Worm (Caenorhabditis elegans) whole organism, L4 larva: Measurements from ENCODE around the gene C54F6.12.

ENCODE experiments used
- D1046.2 ChIP-seq: fragments of 200-800 bp; sonication (Bioruptor generic); IDR thresholded peaks from 2 replicates; pipeline ENCODE4 v1.3.6; 2022; ENCODE audit warnings: missing genetic modification characterization, missing compliant biosample characterization
- T26A8.4 ChIP-seq: fragments of 200-800 bp; sonication (Bioruptor generic); IDR thresholded peaks from 2 replicates; pipeline ENCODE4 v1.3.6; 2022; ENCODE audit warnings: missing genetic modification characterization, missing compliant biosample characterization
- Y105C5A.15 ChIP-seq: fragments of 200-800 bp; sonication (Bioruptor generic); IDR thresholded peaks from 2 replicates; pipeline ENCODE4 v1.3.6; 2022; ENCODE audit warnings: missing genetic modification characterization, missing compliant biosample characterization
- Y5F2A.4 ChIP-seq: fragments of 200-800 bp; sonication (Bioruptor generic); optimal IDR thresholded peaks from 2 replicates; lab custom pipeline; 2018; ENCODE audit warnings: mild to moderate bottlenecking, missing genetic modification characterization, missing compliant biosample characterization
- Y75B8A.6 ChIP-seq: fragments of 200-800 bp; sonication (Bioruptor generic); IDR thresholded peaks from 2 replicates; pipeline ENCODE4 v1.3.6; 2022; ENCODE audit warnings: missing genetic modification reagents, missing genetic modification characterization, missing compliant biosample characterization
- attf-4 ChIP-seq: sonication (generic microtip); optimal IDR thresholded peaks from 3 replicates; lab custom pipeline; 2017; ENCODE audit warnings: missing biosample characterization, missing genetic modification characterization
- ceh-28 ChIP-seq: fragments of 150-350 bp; optimal IDR thresholded peaks from 2 replicates; lab custom pipeline; 2014; ENCODE audit warnings: missing biosample characterization, missing genetic modification reagents, missing genetic modification characterization
- ceh-32 ChIP-seq: sonication (generic microtip); optimal IDR thresholded peaks from 2 replicates; lab custom pipeline; 2016; ENCODE audit warnings: mild to moderate bottlenecking, missing genetic modification characterization, missing compliant biosample characterization; ENCODE audit not compliant: poor library complexity
- ceh-44 ChIP-seq: fragments of 200-800 bp; sonication (Bioruptor generic); IDR thresholded peaks from 2 replicates; pipeline ENCODE4 v1.3.6; 2022; ENCODE audit warnings: missing genetic modification reagents, missing genetic modification characterization, missing compliant biosample characterization
- ceh-82 ChIP-seq: sonication (generic microtip); optimal IDR thresholded peaks from 2 replicates; lab custom pipeline; 2017; ENCODE audit warnings: missing biosample characterization, missing genetic modification characterization
- ctbp-1 ChIP-seq: fragments of 200-800 bp; sonication (Bioruptor generic); IDR thresholded peaks from 2 replicates; pipeline ENCODE4 v1.3.6; 2022; ENCODE audit warnings: missing genetic modification reagents, missing genetic modification characterization, missing compliant biosample characterization
- daf-16 ChIP-seq, 3 experiments: sonication (generic microtip); optimal IDR thresholded peaks; 2 replicates each; lab custom pipeline; 2016 to 2017; ENCODE audit warnings: missing genetic modification characterization in 3 of 3, missing genetic modification reagents in 3 of 3, mild to moderate bottlenecking in 2 of 3, missing compliant biosample characterization in 2 of 3, missing biosample characterization in 1 of 3, moderate library complexity in 1 of 3
- dmd-6 ChIP-seq: fragments of 200-800 bp; sonication (Bioruptor generic); IDR thresholded peaks from 2 replicates; pipeline ENCODE4 v1.3.6; 2022; ENCODE audit warnings: missing genetic modification reagents, missing genetic modification characterization, missing compliant biosample characterization
- egl-27 ChIP-seq: sonication (generic microtip); optimal IDR thresholded peaks from 3 replicates; lab custom pipeline; 2017; ENCODE audit warnings: missing biosample characterization, missing genetic modification reagents, missing genetic modification characterization
- fkh-10 ChIP-seq: fragments of 150-350 bp; optimal IDR thresholded peaks from 2 replicates; lab custom pipeline; 2014; ENCODE audit warnings: missing biosample characterization, missing genetic modification reagents, missing genetic modification characterization
- fos-1 ChIP-seq: fragments of 150-350 bp; optimal IDR thresholded peaks from 2 replicates; lab custom pipeline; 2014; ENCODE audit warnings: missing biosample characterization, missing genetic modification characterization
- hlh-30 ChIP-seq: sonication (generic microtip); optimal IDR thresholded peaks from 2 replicates; lab custom pipeline; 2017; ENCODE audit warnings: antibody characterized with exemption, mild to moderate bottlenecking, missing genetic modification characterization, missing compliant biosample characterization; ENCODE audit not compliant: insufficient read depth
- lin-29 ChIP-seq: fragments of 200-800 bp; sonication (Bioruptor generic); IDR thresholded peaks from 2 replicates; pipeline ENCODE4 v1.3.6; 2022; ENCODE audit warnings: missing genetic modification reagents, missing genetic modification characterization, missing compliant biosample characterization
- lir-3 ChIP-seq: sonication (generic microtip); optimal IDR thresholded peaks from 2 replicates; lab custom pipeline; 2016; ENCODE audit warnings: mild to moderate bottlenecking, missing genetic modification characterization, missing compliant biosample characterization
- madf-5 ChIP-seq, 2 experiments: fragments of 200-800 bp; sonication (Bioruptor generic); IDR thresholded peaks; 2 replicates each; pipeline ENCODE4 v1.3.6; 2022; ENCODE audit warnings: missing compliant biosample characterization in 2 of 2, missing genetic modification characterization in 2 of 2
- mdl-1 ChIP-seq, 2 experiments: fragments of 150-350 bp in 1 of 2; sonication (generic microtip) in 1 of 2; optimal IDR thresholded peaks; 2 replicates each; lab custom pipeline; 2014 to 2017; ENCODE audit warnings: missing biosample characterization in 2 of 2, missing genetic modification characterization in 2 of 2
- mxl-3 ChIP-seq: fragments of 200-800 bp; sonication (Bioruptor generic); optimal IDR thresholded peaks from 2 replicates; lab custom pipeline; 2018; ENCODE audit warnings: mild to moderate bottlenecking, missing genetic modification characterization, missing compliant biosample characterization
- nhr-11 ChIP-seq: fragments of 150-350 bp; optimal IDR thresholded peaks from 2 replicates; lab custom pipeline; 2014; ENCODE audit warnings: missing biosample characterization, missing genetic modification characterization
- nhr-237 ChIP-seq: sonication (generic microtip); optimal IDR thresholded peaks from 2 replicates; lab custom pipeline; 2017; ENCODE audit warnings: missing biosample characterization, missing genetic modification characterization
- nhr-28 ChIP-seq: fragments of 150-350 bp; optimal IDR thresholded peaks from 2 replicates; lab custom pipeline; 2014; ENCODE audit warnings: missing biosample characterization, missing genetic modification characterization
- nhr-41 ChIP-seq: fragments of 200-800 bp; sonication (Bioruptor generic); IDR thresholded peaks from 2 replicates; pipeline ENCODE4 v1.3.6; 2022; ENCODE audit warnings: missing genetic modification reagents, missing genetic modification characterization, missing compliant biosample characterization
- nhr-42 ChIP-seq: fragments of 200-800 bp; sonication (Bioruptor generic); IDR thresholded peaks from 2 replicates; pipeline ENCODE4 v1.3.6; 2022; ENCODE audit warnings: missing genetic modification characterization, missing compliant biosample characterization
- nhr-48 ChIP-seq: sonication (generic microtip); optimal IDR thresholded peaks from 2 replicates; lab custom pipeline; 2016; ENCODE audit warnings: mild to moderate bottlenecking, missing genetic modification characterization, missing compliant biosample characterization
- nhr-76 ChIP-seq: fragments of 150-350 bp; optimal IDR thresholded peaks from 2 replicates; lab custom pipeline; 2014; ENCODE audit warnings: missing biosample characterization, missing genetic modification characterization
- nhr-77 ChIP-seq: fragments of 150-350 bp; optimal IDR thresholded peaks from 2 replicates; lab custom pipeline; 2014; ENCODE audit warnings: missing biosample characterization, missing genetic modification characterization
- pqm-1 ChIP-seq: sonication (generic microtip); optimal IDR thresholded peaks from 2 replicates; lab custom pipeline; 2017; ENCODE audit warnings: missing biosample characterization, missing genetic modification characterization
- saeg-2 ChIP-seq: fragments of 200-800 bp; sonication (Bioruptor generic); IDR thresholded peaks from 2 replicates; pipeline ENCODE4 v1.3.6; 2022; ENCODE audit warnings: missing genetic modification reagents, missing genetic modification characterization, missing compliant biosample characterization
- skn-1 ChIP-seq: fragments of 150-350 bp; optimal IDR thresholded peaks from 2 replicates; lab custom pipeline; 2014; ENCODE audit warnings: missing biosample characterization, missing genetic modification characterization
- snpc-1.2 ChIP-seq: fragments of 200-800 bp; sonication (Bioruptor generic); IDR thresholded peaks from 2 replicates; pipeline ENCODE4 v1.3.6; 2022; ENCODE audit warnings: missing genetic modification reagents, missing genetic modification characterization, missing compliant biosample characterization
- snpc-4 ChIP-seq: fragments of 150-350 bp; optimal IDR thresholded peaks from 2 replicates; lab custom pipeline; 2014; ENCODE audit warnings: missing biosample characterization, missing genetic modification characterization
- unc-39 ChIP-seq: sonication (generic microtip); optimal IDR thresholded peaks from 2 replicates; lab custom pipeline; 2017; ENCODE audit warnings: missing biosample characterization, missing genetic modification characterization
- zip-2 ChIP-seq: fragments of 150-350 bp; optimal IDR thresholded peaks from 2 replicates; lab custom pipeline; 2014; ENCODE audit warnings: missing biosample characterization, missing genetic modification characterization
- ztf-11 ChIP-seq: fragments of 150-350 bp; optimal IDR thresholded peaks from 2 replicates; lab custom pipeline; 2014; ENCODE audit warnings: missing biosample characterization, missing genetic modification characterization
- ztf-7 ChIP-seq: fragments of 150-350 bp; optimal IDR thresholded peaks from 2 replicates; lab custom pipeline; 2014; ENCODE audit warnings: missing biosample characterization, missing genetic modification characterization

Gene C54F6.12

ce11 chrV:7522279-7522678 lies 15.6 kb downstream of the C54F6.12 start, which contains the start of gene C54F6.15 (continued):
- TF ChIP-seq nhr-237 (tag; lab: Kevin White, UChicago) (no peak), nhr-76 (no peak), dmd-6 (GFP tag; lab: Robert Waterston, UW) (no peak)

- TF ChIP-seq lir-3 (tag; lab: Kevin White, UChicago): no peak
- no peak for TF ChIP-seq unc-39 (tag; lab: Kevin White, UChicago)
- TF ChIP-seq nhr-28: peak; percentile 41
- no peak for TF ChIP-seq snpc-1.2
- TF ChIP-seq nhr-11 (tag; lab: Kevin White, UChicago): no peak
- TF ChIP-seq nhr-48: peak; percentile 19
- TF ChIP-seq ztf-11 (tag; lab: Kevin White, UChicago): no peak
- TF ChIP-seq daf-16 (GFP tag; optimal IDR thresholded peaks at IDR 0.05; lab: Kevin White, UChicago): no peak
- TF ChIP-seq daf-16 (tag; optimal IDR thresholded peaks at IDR 0.05; lab: Kevin White, UChicago): peak; percentile 94
- TF ChIP-seq pqm-1 (tag; lab: Kevin White, UChicago): peak; percentile 58
- TF ChIP-seq zip-2 (tag; lab: Kevin White, UChicago): no peak
- TF ChIP-seq mdl-1 (tag; optimal IDR thresholded peaks at IDR 0.05; lab: Kevin White, UChicago): no peak
- TF ChIP-seq ceh-82 (tag; lab: Kevin White, UChicago): no peak
- no peak for TF ChIP-seq ztf-7 (tag; lab: Kevin White, UChicago)
- TF ChIP-seq nhr-77 (tag; lab: Kevin White, UChicago): peak; percentile 22
- TF ChIP-seq nhr-41 (GFP tag; lab: Robert Waterston, UW): no peak
- TF ChIP-seq Y5F2A.4 (GFP tag; lab: Kevin White, UChicago): no peak
- TF ChIP-seq egl-27 (tag; lab: Kevin White, UChicago): no peak
- no peak for TF ChIP-seq Y105C5A.15
- no peak for TF ChIP-seq fkh-10
- TF ChIP-seq attf-4 (tag; lab: Kevin White, UChicago): no peak
These were observed 16.6 kb downstream of the C54F6.12 start for ce11 chrV:7521304-7521703.

- no peak for TF ChIP-seq Y75B8A.6
- no peak for TF ChIP-seq zip-2 (tag; lab: Kevin White, UChicago)
- no peak for TF ChIP-seq skn-1
- TF ChIP-seq T26A8.4: no peak
- no peak for TF ChIP-seq saeg-2 (GFP tag; lab: Robert Waterston, UW)
- TF ChIP-seq ctbp-1 (GFP tag; lab: Robert Waterston, UW): no peak
- no peak for TF ChIP-seq ceh-32 (tag; lab: Kevin White, UChicago)
- TF ChIP-seq ceh-28 (tag; lab: Kevin White, UChicago): no peak
- no peak for TF ChIP-seq mxl-3 (GFP tag; lab: Kevin White, UChicago)
- TF ChIP-seq hlh-30 (tag; lab: Kevin White, UChicago): no peak
- no peak for TF ChIP-seq snpc-4 (tag; lab: Kevin White, UChicago)
- TF ChIP-seq lin-29 (GFP tag; lab: Robert Waterston, UW): no peak
- TF ChIP-seq madf-5 (GFP tag; IDR thresholded peaks at IDR 0.05; lab: Robert Waterston, UW): no peak
- no peak for TF ChIP-seq attf-4 (tag; lab: Kevin White, UChicago)
- TF ChIP-seq ceh-44 (GFP tag; lab: Robert Waterston, UW): no peak
- TF ChIP-seq ztf-7 (tag; lab: Kevin White, UChicago): no peak
- TF ChIP-seq nhr-42 (GFP tag; lab: Robert Waterston, UW): no peak
- TF ChIP-seq D1046.2 (GFP tag; lab: Robert Waterston, UW): no peak
- TF ChIP-seq egl-27 (tag; lab: Kevin White, UChicago): no peak
- TF ChIP-seq fos-1 (tag; lab: Kevin White, UChicago): no peak
These were observed 17.8 kb downstream of the C54F6.12 start, which contains the start of gene srb-19 for ce11 chrV:7520077-7520476. TSS of gene srb-19 (minus strand) at chrV:7520177.
